Fruit fly (Drosophila melanogaster) whole organism, prepupa: ENCODE results near the gene KLHL18.

Source experiments
- Blimp-1 ChIP-seq: fragments of 200-800 bp; sonication (Bioruptor generic); optimal IDR thresholded peaks from 3 replicates; lab custom pipeline; 2017; ENCODE audit warnings: missing biosample characterization, missing genetic modification characterization, mild to moderate bottlenecking, moderate library complexity, missing genetic modification reagents
- CG10669 ChIP-seq: fragments of 200-800 bp; sonication (Bioruptor generic); optimal IDR thresholded peaks from 3 replicates; lab custom pipeline; 2018; ENCODE audit warnings: missing biosample characterization, mild to moderate bottlenecking, missing genetic modification characterization, moderate library complexity
- CG16779 ChIP-seq: fragments of 200-800 bp; sonication (Bioruptor generic); optimal IDR thresholded peaks from 3 replicates; lab custom pipeline; 2017; ENCODE audit warnings: missing biosample characterization, mild to moderate bottlenecking, missing genetic modification characterization
- CG3032 ChIP-seq: fragments of 200-800 bp; optimal IDR thresholded peaks from 2 replicates; lab custom pipeline; 2019; ENCODE audit warnings: missing biosample characterization, mild to moderate bottlenecking, missing genetic modification characterization, moderate library complexity
- CG34406 ChIP-seq: fragments of 200-800 bp; sonication (Bioruptor generic); optimal IDR thresholded peaks from 3 replicates; lab custom pipeline; 2016; ENCODE audit warnings: missing biosample characterization, missing genetic modification characterization
- CG6163 ChIP-seq: fragments of 200-800 bp; sonication (Bioruptor generic); IDR thresholded peaks from 3 replicates; pipeline ENCODE4 v1.3.6; 2022; ENCODE audit warnings: missing biosample characterization, missing genetic modification characterization
- CG6854 ChIP-seq: fragments of 200-800 bp; sonication (Bioruptor generic); optimal IDR thresholded peaks from 2 replicates; lab custom pipeline; 2017; ENCODE audit warnings: missing biosample characterization, mild to moderate bottlenecking, missing genetic modification characterization
- CG7368 ChIP-seq: fragments of 200-800 bp; sonication (Bioruptor generic); optimal IDR thresholded peaks from 3 replicates; lab custom pipeline; 2016; ENCODE audit warnings: missing biosample characterization, missing genetic modification characterization
- CG8119 ChIP-seq: fragments of 200-800 bp; sonication (Bioruptor generic); IDR thresholded peaks from 3 replicates; pipeline ENCODE4 v1.3.6; 2022; ENCODE audit warnings: missing biosample characterization, missing genetic modification characterization
- CG8319 ChIP-seq: fragments of 200-800 bp; sonication (Bioruptor generic); optimal IDR thresholded peaks from 3 replicates; lab custom pipeline; 2016; ENCODE audit warnings: missing biosample characterization, missing genetic modification characterization
- CG9139 ChIP-seq: fragments of 200-800 bp; sonication (Bioruptor generic); optimal IDR thresholded peaks from 3 replicates; lab custom pipeline; 2017; ENCODE audit warnings: missing biosample characterization, mild to moderate bottlenecking, missing genetic modification characterization
- Eip75B ChIP-seq: fragments of 200-800 bp; sonication (Bioruptor generic); optimal IDR thresholded peaks from 3 replicates; lab custom pipeline; 2016; ENCODE audit warnings: missing biosample characterization, missing genetic modification characterization
- Eip78C ChIP-seq: fragments of 200-800 bp; sonication (Bioruptor generic); peaks from one replicate; lab custom pipeline; 2016; ENCODE audit warnings: missing biosample characterization, missing genetic modification characterization
- Eip93F ChIP-seq: fragments of 200-800 bp; sonication (Bioruptor generic); optimal IDR thresholded peaks from 2 replicates; lab custom pipeline; 2016; ENCODE audit warnings: missing biosample characterization, mild to moderate bottlenecking, missing genetic modification characterization
- Ets21C ChIP-seq: fragments of 200-800 bp; sonication (Bioruptor generic); optimal IDR thresholded peaks from 3 replicates; lab custom pipeline; 2016; ENCODE audit warnings: missing biosample characterization, missing genetic modification characterization
- Ets96B ChIP-seq: fragments of 200-800 bp; optimal IDR thresholded peaks from 2 replicates; lab custom pipeline; 2019; ENCODE audit warnings: missing biosample characterization, mild to moderate bottlenecking, missing genetic modification characterization, moderate library complexity
- Hr38 ChIP-seq: sonication (Bioruptor generic); optimal IDR thresholded peaks from 2 replicates; lab custom pipeline; 2016; ENCODE audit warnings: missing biosample characterization, missing genetic modification characterization
- Sox102F ChIP-seq: fragments of 200-800 bp; sonication (Bioruptor generic); optimal IDR thresholded peaks from 2 replicates; lab custom pipeline; 2016; ENCODE audit warnings: missing biosample characterization, mild to moderate bottlenecking, missing genetic modification characterization
- achi ChIP-seq: fragments of 200-800 bp; sonication (Bioruptor generic); optimal IDR thresholded peaks from 3 replicates; lab custom pipeline; 2016; ENCODE audit warnings: missing biosample characterization, missing genetic modification characterization
- acj6 ChIP-seq: fragments of 200-800 bp; sonication (Bioruptor generic); optimal IDR thresholded peaks from 3 replicates; lab custom pipeline; 2016; ENCODE audit warnings: missing biosample characterization, missing genetic modification characterization
- cyc ChIP-seq: fragments of 200-800 bp; sonication (Bioruptor generic); optimal IDR thresholded peaks from 3 replicates; lab custom pipeline; 2016; ENCODE audit warnings: missing biosample characterization, missing genetic modification characterization
- eg ChIP-seq: fragments of 200-800 bp; sonication (Bioruptor generic); IDR thresholded peaks from 3 replicates; pipeline ENCODE4 v1.3.6; 2022; ENCODE audit warnings: missing biosample characterization, missing genetic modification characterization
- esn ChIP-seq: fragments of 200-800 bp; sonication (Bioruptor generic); optimal IDR thresholded peaks from 2 replicates; lab custom pipeline; 2016; ENCODE audit warnings: missing biosample characterization, mild to moderate bottlenecking, missing genetic modification characterization, moderate library complexity
- fkh ChIP-seq: fragments of 200-800 bp; sonication (Bioruptor generic); optimal IDR thresholded peaks from 3 replicates; lab custom pipeline; 2017; ENCODE audit warnings: missing biosample characterization, mild to moderate bottlenecking, missing genetic modification characterization, moderate library complexity
- lz ChIP-seq: fragments of 200-800 bp; sonication (Bioruptor generic); optimal IDR thresholded peaks from 3 replicates; lab custom pipeline; 2016; ENCODE audit warnings: missing biosample characterization, missing genetic modification characterization
- salr ChIP-seq, 2 experiments: fragments of 200-800 bp; sonication (Bioruptor generic); optimal IDR thresholded peaks; 3 replicates each; lab custom pipeline; 2016 to 2018; ENCODE audit warnings: missing biosample characterization in 2 of 2, missing genetic modification characterization in 2 of 2, mild to moderate bottlenecking in 1 of 2
- spab ChIP-seq: fragments of 200-800 bp; sonication (Bioruptor generic); optimal IDR thresholded peaks from 2 replicates; lab custom pipeline; 2017; ENCODE audit warnings: missing biosample characterization, mild to moderate bottlenecking, missing genetic modification characterization, missing genetic modification reagents
- ss ChIP-seq, 2 experiments: fragments of 200-800 bp; sonication (Bioruptor generic); optimal IDR thresholded peaks; 2 replicates in 1 of 2; 3 replicates in 1 of 2; lab custom pipeline; 2017 to 2018; ENCODE audit warnings: mild to moderate bottlenecking in 2 of 2, missing biosample characterization in 2 of 2, missing genetic modification characterization in 2 of 2, moderate library complexity in 1 of 2
- svp ChIP-seq: fragments of 200-800 bp; sonication (Bioruptor generic); peaks from one replicate; lab custom pipeline; 2016; ENCODE audit warnings: missing biosample characterization, missing genetic modification characterization
- topi ChIP-seq: fragments of 200-800 bp; sonication (Bioruptor generic); optimal IDR thresholded peaks from 3 replicates; lab custom pipeline; 2016; ENCODE audit warnings: missing biosample characterization, missing genetic modification characterization

Gene KLHL18

DNA sequence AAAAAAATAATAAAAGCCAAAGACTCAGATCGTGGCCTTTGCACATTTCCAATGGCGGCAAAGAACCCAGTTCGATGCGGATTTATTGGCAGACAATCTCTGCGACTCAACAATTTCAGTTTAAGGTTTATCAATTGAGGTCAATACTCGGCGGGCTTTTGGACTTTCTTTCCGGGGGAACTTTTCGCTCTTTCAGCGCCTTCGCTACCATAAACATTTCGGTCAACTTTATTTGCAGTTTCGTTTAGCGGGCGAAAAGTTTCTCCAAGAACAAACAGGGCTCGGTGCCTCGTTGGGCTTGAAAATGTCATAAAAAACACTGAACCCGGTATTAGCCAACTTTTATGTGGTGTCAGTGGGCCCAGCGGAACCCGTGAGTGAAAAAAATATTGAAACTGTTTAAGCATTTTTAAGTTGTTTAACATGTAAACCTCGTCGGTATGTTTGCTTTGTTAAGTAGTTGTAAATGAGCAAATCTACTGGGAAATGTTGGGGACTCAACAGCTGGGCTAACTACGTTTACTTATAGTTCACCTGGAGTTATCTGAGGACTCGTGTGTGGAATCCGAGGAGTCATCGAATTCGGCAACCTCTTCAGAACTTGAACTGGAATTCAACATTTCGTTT, 18.6 kb downstream of the KLHL18 start:
- TF ChIP-seq Sox102F (peak; percentile 23), Blimp-1 (GFP tag; lab: Kevin White, UChicago) (peak; percentile 10), CG3032 (tag; lab: Kevin White, UChicago) (no peak), Eip78C (peak; percentile 67), svp (GFP tag; lab: Kevin White, UChicago) (peak; percentile 90), CG34406 (GFP tag; lab: Kevin White, UChicago) (no peak), CG6854 (peak; percentile 80), CG7368 (GFP tag; lab: Kevin White, UChicago) (no peak), fkh (GFP tag; lab: Kevin White, UChicago) (peak; percentile 60)

- TF ChIP-seq Hr38 (GFP tag; lab: Kevin White, UChicago) (no peak), fkh (GFP tag; lab: Kevin White, UChicago) (no peak), CG10669 (GFP tag; lab: Kevin White, UChicago) (no peak), cyc (GFP tag; lab: Kevin White, UChicago) (no peak), CG6854 (no peak), Ets21C (no peak), CG8119 (GFP tag; lab: Robert Waterston, UW) (no peak), Ets96B (tag; lab: Kevin White, UChicago) (no peak), Eip93F (GFP tag; lab: Kevin White, UChicago) (no peak), lz (GFP tag; lab: Kevin White, UChicago) (no peak), Eip78C (no peak), acj6 (GFP tag; lab: Kevin White, UChicago) (no peak), spab (no peak), eg (GFP tag; lab: Robert Waterston, UW) (no peak), topi (GFP tag; lab: Kevin White, UChicago) (no peak)
Observed at dm6 chr3R:11989996-11990395, 20.2 kb downstream of the KLHL18 start.

DNA sequence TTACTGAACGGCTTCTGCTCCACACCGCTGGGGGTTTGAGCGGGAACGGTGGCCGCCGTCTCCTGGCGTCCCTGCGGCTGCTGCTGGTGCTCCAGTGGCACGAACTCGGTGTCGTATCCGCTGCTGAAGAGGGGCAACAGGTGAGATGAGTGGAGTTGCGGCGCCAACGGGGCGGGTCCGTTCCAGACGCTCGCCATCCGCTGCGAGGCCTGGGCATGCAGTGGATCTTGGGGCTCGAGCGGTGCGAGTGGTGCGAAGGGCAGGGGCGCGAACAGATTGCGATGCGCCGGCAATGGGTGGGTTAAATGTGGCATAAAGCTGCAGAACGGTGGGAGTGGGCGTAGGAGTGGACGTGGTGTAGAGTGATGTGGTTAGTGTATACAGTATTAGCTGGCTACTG, 21.0 kb downstream of the KLHL18 start:
- 0 out of 3 replicates have a peak, but pooled peaks have one; percentile 24 for TF ChIP-seq CG6163
- no peak for TF ChIP-seq Sox102F

DNA sequence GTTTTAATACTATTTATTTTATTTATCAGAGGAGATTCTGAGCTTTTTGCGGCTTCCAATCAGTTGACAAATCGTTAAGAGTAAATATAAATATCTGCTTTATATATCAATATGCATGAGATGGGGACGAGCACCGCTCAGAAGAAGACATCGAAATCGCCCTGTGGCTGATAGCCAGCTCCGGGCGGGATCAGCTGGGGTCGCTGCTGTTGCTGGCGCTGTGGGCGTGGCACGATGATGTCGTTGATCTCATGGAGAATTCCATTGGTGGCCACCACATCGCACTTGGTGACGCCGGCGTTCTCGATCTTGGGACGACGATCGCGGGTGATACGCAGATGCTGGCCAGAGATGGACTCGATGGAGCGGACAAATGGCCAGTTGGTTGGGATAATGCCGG, 25.4 kb downstream of the KLHL18 start:
- TF ChIP-seq CG8319 = no peak
- TF ChIP-seq CG10669 (GFP tag; lab: Kevin White, UChicago) = no peak
- TF ChIP-seq topi (GFP tag; lab: Kevin White, UChicago) = no peak
- peak in 1 of 2 experiments; percentile 22 for TF ChIP-seq ss (GFP tag; optimal IDR thresholded peaks at IDR 0.05; lab: Kevin White, UChicago)
- peak; percentile 99 for TF ChIP-seq svp (GFP tag; lab: Kevin White, UChicago)
- TF ChIP-seq Eip78C = peak; percentile 75

dm6 chr3R:11984441-11984840, 25.8 kb downstream of the KLHL18 start, which contains the start of gene CG3397:
TSS of gene CG3397 (minus strand) at chr3R:11984541.
- no peak for TF ChIP-seq achi (GFP tag; lab: Kevin White, UChicago)
- TF ChIP-seq esn (GFP tag; lab: Kevin White, UChicago) = no peak
- TF ChIP-seq Ets96B (tag; lab: Kevin White, UChicago) = no peak
- TF ChIP-seq Eip78C = no peak

dm6 chr3R:11982547-11982946, 27.7 kb downstream of the KLHL18 start:
- peak; percentile 53 for TF ChIP-seq Eip93F (GFP tag; lab: Kevin White, UChicago)
- no peak for TF ChIP-seq CG3032 (tag; lab: Kevin White, UChicago)

dm6 chr3R:11981962-11982361, 28.3 kb downstream of the KLHL18 start, which contains the start of gene CG12224:
TSS of gene CG12224 (minus strand) at chr3R:11982062.
- no peak for TF ChIP-seq ss (GFP tag; optimal IDR thresholded peaks at IDR 0.05; lab: Kevin White, UChicago)
- no peak for TF ChIP-seq CG16779
- TF ChIP-seq salr (GFP tag; optimal IDR thresholded peaks at IDR 0.05; lab: Kevin White, UChicago) = no peak
- TF ChIP-seq svp (GFP tag; lab: Kevin White, UChicago) = no peak
- TF ChIP-seq lz (GFP tag; lab: Kevin White, UChicago) = no peak
- TF ChIP-seq CG9139 (GFP tag; lab: Kevin White, UChicago) = no peak
- no peak for TF ChIP-seq Eip75B (GFP tag; lab: Kevin White, UChicago)
